Fruit fly (Drosophila melanogaster) Kc167 (cell line): ENCODE data around the gene CG31100.

Experiments used
- Myc ChIP-seq: fragments of >200 bp; optimal IDR thresholded peaks from 2 replicates; lab custom pipeline; 2017; ENCODE audit warnings: missing external identifiers
- Sin3A ChIP-seq: fragments of >200 bp; optimal IDR thresholded peaks from 2 replicates; lab custom pipeline; 2018; ENCODE audit warnings: missing external identifiers
- h ChIP-seq: fragments of >200 bp; optimal IDR thresholded peaks from 3 replicates; lab custom pipeline; 2018; ENCODE audit warnings: missing external identifiers
- insv ChIP-seq: fragments of >200 bp; optimal IDR thresholded peaks from 3 replicates; lab custom pipeline; 2018; ENCODE audit warnings: missing external identifiers
- psq ChIP-seq: fragments of >200 bp; optimal IDR thresholded peaks from 2 replicates; lab custom pipeline; 2017; ENCODE audit warnings: missing external identifiers
- ttk ChIP-seq: sonication (Bioruptor generic); optimal IDR thresholded peaks from 2 replicates; lab custom pipeline; 2017; ENCODE audit warnings: missing external identifiers

dm6 chr3R:8966598-8966997 is 36.9 kb downstream of the CG31100 start:
- TF ChIP-seq psq, result no peak
- no peak for TF ChIP-seq Sin3A (lab: Kevin White, UChicago)
- no peak for TF ChIP-seq h (lab: Kevin White, UChicago)
- no peak for TF ChIP-seq ttk (lab: Kevin White, UChicago)
- TF ChIP-seq Myc, result no peak
- no peak for TF ChIP-seq insv (lab: Kevin White, UChicago)
